Worm (Caenorhabditis elegans) whole organism, late embryonic: Measurements from ENCODE around the gene Y16B4A.2.

Experiments used
- C08G9.2 ChIP-seq: sonication (generic microtip); optimal IDR thresholded peaks from 2 replicates; lab custom pipeline; 2016; ENCODE audit warnings: mild to moderate bottlenecking, missing genetic modification characterization, moderate library complexity, missing compliant biosample characterization
- C38D4.7 ChIP-seq: fragments of 200-800 bp; sonication (Bioruptor generic); optimal IDR thresholded peaks from 2 replicates; lab custom pipeline; 2018; ENCODE audit warnings: mild to moderate bottlenecking, missing genetic modification characterization, moderate library complexity, missing compliant biosample characterization
- K09A11.1 ChIP-seq: sonication (generic microtip); optimal IDR thresholded peaks from 2 replicates; lab custom pipeline; 2017; ENCODE audit warnings: antibody characterized with exemption, mild to moderate bottlenecking, missing genetic modification characterization, missing compliant biosample characterization; ENCODE audit not compliant: insufficient read depth
- T23F11.4 ChIP-seq: fragments of 200-800 bp; sonication (Bioruptor generic); optimal IDR thresholded peaks from 2 replicates; lab custom pipeline; 2018; ENCODE audit warnings: mild to moderate bottlenecking, missing genetic modification characterization, missing compliant biosample characterization
- Y22D7AL.16 ChIP-seq: sonication (generic microtip); optimal IDR thresholded peaks from 2 replicates; lab custom pipeline; 2016; ENCODE audit warnings: missing genetic modification characterization, missing compliant biosample characterization
- ama-1 ChIP-seq: fragments of 150-350 bp; optimal IDR thresholded peaks from 2 replicates; lab custom pipeline; 2014
- ceh-14 ChIP-seq: sonication (generic microtip); optimal IDR thresholded peaks from 2 replicates; lab custom pipeline; 2016; ENCODE audit warnings: missing genotype, missing genetic modification characterization, missing compliant biosample characterization
- ceh-18 ChIP-seq: sonication (generic microtip); optimal IDR thresholded peaks from 2 replicates; lab custom pipeline; 2016; ENCODE audit warnings: missing genetic modification characterization, missing compliant biosample characterization
- ceh-2 ChIP-seq: sonication (generic microtip); optimal IDR thresholded peaks from 2 replicates; lab custom pipeline; 2016; ENCODE audit warnings: missing genotype, missing genetic modification characterization, missing compliant biosample characterization
- ceh-22 ChIP-seq: sonication (generic microtip); optimal IDR thresholded peaks from 2 replicates; lab custom pipeline; 2017; ENCODE audit warnings: missing biosample characterization, missing genetic modification characterization
- ceh-24 ChIP-seq: sonication (generic microtip); optimal IDR thresholded peaks from 2 replicates; lab custom pipeline; 2016; ENCODE audit warnings: mild to moderate bottlenecking, missing genetic modification characterization, missing compliant biosample characterization
- ceh-31 ChIP-seq: sonication (generic microtip); optimal IDR thresholded peaks from 2 replicates; lab custom pipeline; 2016; ENCODE audit warnings: missing genetic modification characterization, missing compliant biosample characterization
- ceh-34 ChIP-seq: sonication (generic microtip); optimal IDR thresholded peaks from 2 replicates; lab custom pipeline; 2016; ENCODE audit warnings: mild to moderate bottlenecking, missing genetic modification characterization, missing compliant biosample characterization
- ceh-45 ChIP-seq: fragments of 200-800 bp; sonication (Bioruptor generic); IDR thresholded peaks from 2 replicates; pipeline ENCODE4 v1.3.6; 2022; ENCODE audit warnings: missing genetic modification reagents, missing genetic modification characterization, missing compliant biosample characterization
- ceh-48 ChIP-seq: sonication (generic microtip); optimal IDR thresholded peaks from 2 replicates; lab custom pipeline; 2016; ENCODE audit warnings: missing genetic modification characterization, inconsistent platforms, missing compliant biosample characterization
- ceh-6 ChIP-seq: fragments of 200-800 bp; sonication (Bioruptor generic); optimal IDR thresholded peaks from 2 replicates; lab custom pipeline; 2018; ENCODE audit warnings: mild to moderate bottlenecking, missing genetic modification characterization, missing compliant biosample characterization
- ceh-9 ChIP-seq: sonication (generic microtip); optimal IDR thresholded peaks from 2 replicates; lab custom pipeline; 2016; ENCODE audit warnings: mild to moderate bottlenecking, missing genetic modification characterization, inconsistent platforms, missing compliant biosample characterization
- dmd-4 ChIP-seq: sonication (generic microtip); optimal IDR thresholded peaks from 2 replicates; lab custom pipeline; 2016; ENCODE audit warnings: borderline replicate concordance, missing genetic modification characterization, missing compliant biosample characterization
- elt-2 ChIP-seq: sonication (generic microtip); optimal IDR thresholded peaks from 2 replicates; lab custom pipeline; 2016; ENCODE audit warnings: missing genetic modification reagents, missing genetic modification characterization, missing compliant biosample characterization
- elt-4 ChIP-seq: sonication (generic microtip); optimal IDR thresholded peaks from 2 replicates; lab custom pipeline; 2016; ENCODE audit warnings: missing genetic modification characterization, missing compliant biosample characterization
- ets-4 ChIP-seq: sonication (generic microtip); optimal IDR thresholded peaks from 2 replicates; lab custom pipeline; 2016; ENCODE audit warnings: missing genetic modification characterization, missing compliant biosample characterization
- fax-1 ChIP-seq: sonication (generic microtip); optimal IDR thresholded peaks from 2 replicates; lab custom pipeline; 2016; ENCODE audit warnings: missing genotype, missing genetic modification characterization, missing compliant biosample characterization
- fkh-10 ChIP-seq: fragments of 150-350 bp; optimal IDR thresholded peaks from 2 replicates; lab custom pipeline; 2014; ENCODE audit warnings: missing biosample characterization, missing genetic modification reagents, missing genetic modification characterization
- fkh-6 ChIP-seq: sonication (generic microtip); optimal IDR thresholded peaks from 2 replicates; lab custom pipeline; 2016; ENCODE audit warnings: missing genetic modification characterization, missing compliant biosample characterization
- gmeb-2 ChIP-seq: sonication (generic microtip); optimal IDR thresholded peaks from 2 replicates; lab custom pipeline; 2016; ENCODE audit warnings: missing genetic modification characterization, inconsistent platforms, missing compliant biosample characterization
- hlh-13 ChIP-seq: fragments of 200-800 bp; sonication (Bioruptor generic); optimal IDR thresholded peaks from 2 replicates; lab custom pipeline; 2018; ENCODE audit warnings: mild to moderate bottlenecking, missing genetic modification characterization, missing compliant biosample characterization
- hlh-15 ChIP-seq: sonication (generic microtip); optimal IDR thresholded peaks from 2 replicates; lab custom pipeline; 2016; ENCODE audit warnings: missing genetic modification characterization, missing compliant biosample characterization
- hlh-6 ChIP-seq: sonication (generic microtip); optimal IDR thresholded peaks from 2 replicates; lab custom pipeline; 2016; ENCODE audit warnings: missing genotype, missing genetic modification characterization, missing compliant biosample characterization
- hlh-8 ChIP-seq: sonication (generic microtip); optimal IDR thresholded peaks from 2 replicates; lab custom pipeline; 2016; ENCODE audit warnings: missing genotype, missing genetic modification characterization, missing compliant biosample characterization
- lim-6 ChIP-seq: sonication (generic microtip); optimal IDR thresholded peaks from 2 replicates; lab custom pipeline; 2016; ENCODE audit warnings: missing genetic modification characterization, missing compliant biosample characterization
- lin-11 ChIP-seq: fragments of 200-800 bp; sonication (Bioruptor generic); optimal IDR thresholded peaks from 2 replicates; lab custom pipeline; 2018; ENCODE audit warnings: mild to moderate bottlenecking, missing genetic modification characterization, missing compliant biosample characterization
- madf-2 ChIP-seq: sonication (generic microtip); optimal IDR thresholded peaks from 2 replicates; lab custom pipeline; 2017; ENCODE audit warnings: missing genetic modification characterization, missing compliant biosample characterization
- mec-3 ChIP-seq: sonication (generic microtip); optimal IDR thresholded peaks from 2 replicates; lab custom pipeline; 2016; ENCODE audit warnings: borderline replicate concordance, missing genetic modification characterization, missing compliant biosample characterization
- nfya-1 ChIP-seq: sonication (generic microtip); optimal IDR thresholded peaks from 2 replicates; lab custom pipeline; 2017; ENCODE audit warnings: missing genetic modification characterization, mild to moderate bottlenecking, missing compliant biosample characterization, antibody characterized with exemption, moderate library complexity
- nhr-232 ChIP-seq: sonication (generic microtip); optimal IDR thresholded peaks from 2 replicates; lab custom pipeline; 2016; ENCODE audit warnings: missing genetic modification characterization, missing compliant biosample characterization
- npax-4 ChIP-seq: sonication (generic microtip); optimal IDR thresholded peaks from 2 replicates; lab custom pipeline; 2016; ENCODE audit warnings: missing genetic modification characterization, missing compliant biosample characterization
- odd-2 ChIP-seq: sonication (generic microtip); optimal IDR thresholded peaks from 2 replicates; lab custom pipeline; 2017; ENCODE audit warnings: antibody characterized with exemption, mild to moderate bottlenecking, missing genetic modification characterization, missing compliant biosample characterization
- pat-9 ChIP-seq: fragments of 200-800 bp; sonication (Bioruptor generic); optimal IDR thresholded peaks from 2 replicates; lab custom pipeline; 2018; ENCODE audit warnings: mild to moderate bottlenecking, missing genetic modification characterization, moderate library complexity, missing compliant biosample characterization
- pha-4 ChIP-seq: fragments of 150-350 bp; optimal IDR thresholded peaks from 2 replicates; lab custom pipeline; 2018; ENCODE audit warnings: missing biosample characterization, missing genetic modification reagents, missing genetic modification characterization
- pqm-1 ChIP-seq: sonication (generic microtip); optimal IDR thresholded peaks from 2 replicates; lab custom pipeline; 2016; ENCODE audit warnings: missing genetic modification characterization, missing compliant biosample characterization
- pros-1 ChIP-seq: fragments of 150-350 bp; optimal IDR thresholded peaks from 2 replicates; lab custom pipeline; 2014; ENCODE audit warnings: missing biosample characterization, missing genetic modification reagents, missing genetic modification characterization
- rnt-1 ChIP-seq: sonication (generic microtip); optimal IDR thresholded peaks from 2 replicates; lab custom pipeline; 2016; ENCODE audit warnings: missing genetic modification characterization, missing compliant biosample characterization
- sdc-2 ChIP-seq: sonication (generic microtip); optimal IDR thresholded peaks from 2 replicates; lab custom pipeline; 2016; ENCODE audit warnings: missing genotype, missing genetic modification characterization, missing compliant biosample characterization
- sox-2 ChIP-seq: fragments of 200-800 bp; sonication (Bioruptor generic); IDR thresholded peaks from 2 replicates; pipeline ENCODE4 v1.3.6; 2022; ENCODE audit warnings: missing genetic modification reagents, missing genetic modification characterization, missing compliant biosample characterization
- syd-9 ChIP-seq: sonication (generic microtip); optimal IDR thresholded peaks from 2 replicates; lab custom pipeline; 2016; ENCODE audit warnings: mild to moderate bottlenecking, missing genetic modification characterization, moderate library complexity, missing compliant biosample characterization
- tbx-7 ChIP-seq: sonication (generic microtip); optimal IDR thresholded peaks from 2 replicates; lab custom pipeline; 2016; ENCODE audit warnings: missing genotype, missing genetic modification characterization, missing compliant biosample characterization
- unc-55 ChIP-seq: sonication (generic microtip); optimal IDR thresholded peaks from 2 replicates; lab custom pipeline; 2017; ENCODE audit warnings: missing biosample characterization, missing genetic modification reagents, missing genetic modification characterization
- unc-86 ChIP-seq: sonication (generic microtip); optimal IDR thresholded peaks from 2 replicates; lab custom pipeline; 2016; ENCODE audit warnings: missing genetic modification characterization, missing compliant biosample characterization
- zip-5 ChIP-seq: sonication (generic microtip); optimal IDR thresholded peaks from 2 replicates; lab custom pipeline; 2016; ENCODE audit warnings: missing genetic modification characterization, missing compliant biosample characterization
- ztf-16 ChIP-seq: sonication (generic microtip); optimal IDR thresholded peaks from 2 replicates; lab custom pipeline; 2017; ENCODE audit warnings: missing genetic modification characterization, missing compliant biosample characterization

Y16B4A.2 gene

ce11 chrX:14755847-14756246 is 15.8 kb downstream of the Y16B4A.2 start:
- TF ChIP-seq ama-1 (lab: Kevin White, UChicago) (no peak), lim-6 (no peak), elt-2 (no peak), lin-11 (tag; lab: Kevin White, UChicago) (no peak), pha-4 (tag; lab: Kevin White, UChicago) (no peak), mec-3 (tag; lab: Kevin White, UChicago) (no peak), rnt-1 (no peak), pros-1 (tag; lab: Kevin White, UChicago) (no peak), ceh-18 (tag; lab: Kevin White, UChicago) (no peak)
- TF ChIP-seq, all 69 proteins: peak for 0

ce11 chrX:14753514-14754076 is 18.1 kb downstream of the Y16B4A.2 start, which contains the start of gene sucl-1:
TSS of gene sucl-1 (plus strand) at chrX:14754026.
- TF ChIP-seq T23F11.4 (GFP tag; lab: Kevin White, UChicago) (no peak), fkh-10 (GFP tag; lab: Kevin White, UChicago) (no peak), ceh-2 (tag; lab: Kevin White, UChicago) (no peak), unc-86 (tag; lab: Kevin White, UChicago) (no peak), pat-9 (peak; percentile 58), lin-11 (tag; lab: Kevin White, UChicago) (no peak), hlh-15 (tag; lab: Kevin White, UChicago) (no peak), hlh-6 (tag; lab: Kevin White, UChicago) (no peak), fkh-6 (peak; percentile 10), ceh-45 (GFP tag; lab: Robert Waterston, UW) (no peak), ets-4 (tag; lab: Kevin White, UChicago) (no peak), elt-4 (tag; lab: Kevin White, UChicago) (no peak), gmeb-2 (tag; lab: Kevin White, UChicago) (no peak), Y22D7AL.16 (no peak), sdc-2 (peak; percentile 77), ceh-48 (tag; lab: Kevin White, UChicago) (no peak), mec-3 (tag; lab: Kevin White, UChicago) (no peak), ceh-31 (tag; lab: Kevin White, UChicago) (peak; percentile 92), unc-55 (peak; percentile 49), lim-6 (no peak), C38D4.7 (GFP tag; lab: Kevin White, UChicago) (no peak), pros-1 (tag; lab: Kevin White, UChicago) (no peak), nfya-1 (tag; lab: Kevin White, UChicago) (peak; percentile 99), madf-2 (no peak), K09A11.1 (tag; lab: Kevin White, UChicago) (peak; percentile 5), ztf-16 (tag; lab: Kevin White, UChicago) (no peak), nhr-232 (tag; lab: Kevin White, UChicago) (no peak), odd-2 (tag; lab: Kevin White, UChicago) (no peak), dmd-4 (no peak), fax-1 (tag; lab: Kevin White, UChicago) (no peak), rnt-1 (peak; percentile 73), hlh-13 (GFP tag; lab: Kevin White, UChicago) (no peak), hlh-8 (tag; lab: Kevin White, UChicago) (no peak), pha-4 (tag; lab: Kevin White, UChicago) (no peak), syd-9 (tag; lab: Kevin White, UChicago) (peak; percentile 76), zip-5 (tag; lab: Kevin White, UChicago) (no peak), ceh-9 (tag; lab: Kevin White, UChicago) (no peak), ceh-34 (tag; lab: Kevin White, UChicago) (peak; percentile 82), ceh-18 (tag; lab: Kevin White, UChicago) (peak; percentile 88), pqm-1 (tag; lab: Kevin White, UChicago) (no peak), C08G9.2 (no peak), ceh-22 (peak; percentile 32), npax-4 (tag; lab: Kevin White, UChicago) (no peak), tbx-7 (tag; lab: Kevin White, UChicago) (no peak), ceh-24 (tag; lab: Kevin White, UChicago) (no peak), sox-2 (GFP tag; lab: Robert Waterston, UW) (no peak), ceh-6 (GFP tag; lab: Kevin White, UChicago) (peak; percentile 32), ceh-14 (tag; lab: Kevin White, UChicago) (peak; percentile 65)
